Fruit fly (Drosophila melanogaster) whole organism, adult: Measurements from ENCODE around the gene CG10171.
A peak's percentile ranks its signal among the peaks of the same experiment; 100 is the strongest.

Experiments
- CG11617 ChIP-seq: fragments of 200-800 bp; sonication (Bioruptor generic); optimal IDR thresholded peaks from 2 replicates; lab custom pipeline; 2017; ENCODE audit warnings: mild to moderate bottlenecking, missing biosample characterization, missing genetic modification reagents, missing genetic modification characterization
- CG12768 ChIP-seq: fragments of 200-800 bp; sonication (Bioruptor generic); optimal IDR thresholded peaks from 2 replicates; lab custom pipeline; 2017; ENCODE audit warnings: missing biosample characterization, missing genetic modification characterization, mild to moderate bottlenecking, moderate library complexity, missing genetic modification reagents
- CG14711 ChIP-seq: fragments of 200-800 bp; sonication (Bioruptor generic); optimal IDR thresholded peaks from 2 replicates; lab custom pipeline; 2018; ENCODE audit warnings: missing biosample characterization, mild to moderate bottlenecking, missing genetic modification characterization, moderate library complexity
- CG1620 ChIP-seq: fragments of 200-800 bp; sonication (Bioruptor generic); optimal IDR thresholded peaks from 2 replicates; lab custom pipeline; 2016; ENCODE audit warnings: missing biosample characterization, missing genetic modification characterization
- CG33017 ChIP-seq: fragments of 200-800 bp; sonication (Bioruptor generic); optimal IDR thresholded peaks from 2 replicates; lab custom pipeline; 2018; ENCODE audit warnings: missing biosample characterization, mild to moderate bottlenecking, missing genetic modification characterization, moderate library complexity
- CG5204 ChIP-seq: fragments of 200-800 bp; sonication (Bioruptor generic); optimal IDR thresholded peaks from 2 replicates; lab custom pipeline; 2016; ENCODE audit warnings: missing biosample characterization, missing genetic modification characterization
- CG7045 ChIP-seq: fragments of 200-800 bp; sonication (Bioruptor generic); optimal IDR thresholded peaks from 2 replicates; lab custom pipeline; 2017; ENCODE audit warnings: missing biosample characterization, mild to moderate bottlenecking, missing genetic modification characterization
- CG7101 ChIP-seq: fragments of 200-800 bp; sonication (Bioruptor generic); optimal IDR thresholded peaks from 2 replicates; lab custom pipeline; 2018; ENCODE audit warnings: missing biosample characterization, mild to moderate bottlenecking, missing genetic modification characterization, moderate library complexity
- Clk ChIP-seq: fragments of 200-800 bp; sonication (Bioruptor generic); optimal IDR thresholded peaks from 2 replicates; lab custom pipeline; 2017; ENCODE audit warnings: missing biosample characterization, missing genetic modification characterization
- Crg-1 ChIP-seq: fragments of 200-800 bp; sonication (Bioruptor generic); optimal IDR thresholded peaks from 2 replicates; lab custom pipeline; 2016; ENCODE audit warnings: missing biosample characterization, missing genetic modification characterization
- Hr96 ChIP-seq: fragments of 200-800 bp; sonication (Bioruptor generic); optimal IDR thresholded peaks from 2 replicates; lab custom pipeline; 2016; ENCODE audit warnings: missing biosample characterization, missing genetic modification characterization
- Mnt ChIP-seq: fragments of 200-800 bp; sonication (Bioruptor generic); optimal IDR thresholded peaks from 2 replicates; lab custom pipeline; 2016; ENCODE audit warnings: missing biosample characterization, mild to moderate bottlenecking, missing genetic modification characterization
- bab1 ChIP-seq: fragments of 200-800 bp; sonication (Bioruptor generic); optimal IDR thresholded peaks from 3 replicates; lab custom pipeline; 2019; ENCODE audit warnings: missing biosample characterization, mild to moderate bottlenecking, missing genetic modification characterization, moderate library complexity
- cic ChIP-seq: fragments of 200-800 bp; sonication (Bioruptor generic); optimal IDR thresholded peaks from 2 replicates; lab custom pipeline; 2017; ENCODE audit warnings: missing biosample characterization, mild to moderate bottlenecking, missing genetic modification characterization, moderate library complexity
- cnc ChIP-seq, 2 experiments: fragments of >200 bp; optimal IDR thresholded peaks; 2 replicates each; lab custom pipeline; 2017
- kay ChIP-seq: fragments of 200-800 bp; sonication (Bioruptor generic); peaks from one replicate; lab custom pipeline; 2016; ENCODE audit warnings: missing biosample characterization, missing genetic modification characterization, borderline replicate concordance
- ovo ChIP-seq: fragments of 200-800 bp; sonication (Bioruptor generic); optimal IDR thresholded peaks from 2 replicates; lab custom pipeline; 2016; ENCODE audit warnings: missing biosample characterization, missing genetic modification characterization
- pad ChIP-seq: fragments of 200-800 bp; sonication (Bioruptor generic); optimal IDR thresholded peaks from 3 replicates; lab custom pipeline; 2017; ENCODE audit warnings: missing biosample characterization, missing genetic modification characterization, mild to moderate bottlenecking, moderate library complexity, missing genetic modification reagents
- tj ChIP-seq: fragments of 200-800 bp; sonication (Bioruptor generic); optimal IDR thresholded peaks from 3 replicates; lab custom pipeline; 2017; ENCODE audit warnings: missing biosample characterization, mild to moderate bottlenecking, missing genetic modification characterization, moderate library complexity
- toe ChIP-seq: fragments of 200-800 bp; sonication (Bioruptor generic); optimal IDR thresholded peaks from 2 replicates; lab custom pipeline; 2016; ENCODE audit warnings: missing biosample characterization, missing genetic modification characterization

The CG10171 gene

DNA sequence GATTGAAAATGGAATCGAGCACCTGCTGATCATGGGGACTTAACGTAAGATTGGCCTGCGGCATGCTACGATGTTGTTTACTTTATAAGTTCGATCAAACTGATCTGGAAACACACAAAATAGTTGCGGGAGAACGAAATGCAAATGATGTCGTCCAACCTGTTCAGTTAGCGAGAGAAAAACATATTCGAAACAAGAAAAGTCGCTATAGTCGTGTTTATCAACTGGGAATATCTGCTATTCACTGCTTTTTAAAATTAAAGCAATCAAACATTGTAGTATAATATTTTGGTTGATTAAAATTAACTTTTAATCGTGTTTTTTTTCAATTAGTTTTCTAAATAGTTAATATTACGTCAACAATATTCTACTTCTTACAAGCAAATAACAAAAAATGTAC lies 38.9 kb upstream of the CG10171 start, which contains the start of gene CG14105:
CG14105 (minus strand) TSS at position 101 of the 400 bp plus-strand sequence.
- TF ChIP-seq bab1 (GFP tag; lab: Kevin White, UChicago) (no peak), pad (no peak), Crg-1 (no peak), Clk (GFP tag; lab: Kevin White, UChicago) (no peak), CG7101 (tag; lab: Kevin White, UChicago) (no peak), CG5204 (GFP tag; lab: Kevin White, UChicago) (no peak), kay (no peak), cic (GFP tag; lab: Kevin White, UChicago) (no peak), CG14711 (tag; lab: Kevin White, UChicago) (no peak), CG1620 (no peak), CG12768 (GFP tag; lab: Kevin White, UChicago) (no peak), CG11617 (GFP tag; lab: Kevin White, UChicago) (no peak), ovo (GFP tag; lab: Kevin White, UChicago) (no peak), CG7045 (GFP tag; lab: Kevin White, UChicago) (no peak)

DNA sequence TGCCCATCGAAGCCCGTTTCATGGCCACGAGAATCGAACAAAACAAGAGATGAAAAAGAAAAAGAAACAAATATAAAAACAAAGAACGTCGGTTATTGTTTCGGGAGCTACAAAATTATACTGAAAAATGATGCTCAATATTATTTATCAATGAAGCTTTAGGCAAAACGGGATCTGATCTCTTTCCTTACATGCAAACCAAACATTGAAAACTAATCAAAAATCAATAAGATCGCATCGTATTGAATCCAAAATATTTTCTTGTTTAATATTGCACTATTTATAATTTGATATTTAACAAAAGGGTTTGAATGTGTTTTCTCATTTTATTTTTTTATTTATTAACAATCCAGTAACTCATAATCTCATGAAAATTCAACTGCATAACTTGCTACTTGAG lies 37.9 kb upstream of the CG10171 start, which contains the start of gene CG14106:
CG14106 (minus strand) TSS at position 101 of the 400 bp plus-strand sequence.
- TF ChIP-seq cic (GFP tag; lab: Kevin White, UChicago) = no peak
- no peak for TF ChIP-seq CG7045 (GFP tag; lab: Kevin White, UChicago)
- no peak for TF ChIP-seq kay
- no peak for TF ChIP-seq CG1620
- TF ChIP-seq bab1 (GFP tag; lab: Kevin White, UChicago) = no peak
- no peak for TF ChIP-seq Crg-1
- no peak for TF ChIP-seq CG11617 (GFP tag; lab: Kevin White, UChicago)
- TF ChIP-seq ovo (GFP tag; lab: Kevin White, UChicago) = no peak
- TF ChIP-seq Clk (GFP tag; lab: Kevin White, UChicago) = no peak
- no peak for TF ChIP-seq CG12768 (GFP tag; lab: Kevin White, UChicago)
- TF ChIP-seq CG33017 (tag; lab: Kevin White, UChicago) = no peak
- TF ChIP-seq tj (GFP tag; lab: Kevin White, UChicago) = no peak
- no peak for TF ChIP-seq Hr96 (GFP tag; lab: Kevin White, UChicago)
- no peak for TF ChIP-seq CG14711 (tag; lab: Kevin White, UChicago)
- TF ChIP-seq CG7101 (tag; lab: Kevin White, UChicago) = no peak
- TF ChIP-seq Mnt (GFP tag; lab: Kevin White, UChicago) = no peak
- no peak for TF ChIP-seq cnc (optimal IDR thresholded peaks at IDR 0.05; lab: Kevin White, UChicago)
- no peak for TF ChIP-seq toe (GFP tag; lab: Kevin White, UChicago)
- no peak for TF ChIP-seq pad

DNA sequence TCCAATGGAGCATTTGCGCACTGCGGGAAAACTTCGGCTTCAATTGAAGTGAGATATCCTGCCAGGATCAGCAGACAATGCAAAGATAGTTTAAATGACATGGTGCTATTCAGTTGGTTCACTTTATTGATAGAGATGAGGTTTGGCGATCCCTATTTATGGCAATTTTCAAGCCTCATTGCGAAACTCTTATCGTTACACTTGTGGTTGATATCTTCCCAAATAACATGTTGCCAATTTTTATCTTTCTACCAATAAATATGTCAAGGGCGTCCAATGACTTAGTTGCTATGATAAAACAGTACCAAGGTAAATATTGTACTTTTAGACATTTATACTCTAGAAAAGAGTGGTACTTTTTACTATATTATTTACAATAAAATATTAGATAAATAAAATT lies 36.4 kb upstream of the CG10171 start, which contains the start of gene CG33263:
CG33263 (minus strand) TSS at position 101 of the 400 bp plus-strand sequence.
- TF ChIP-seq CG5204 (GFP tag; lab: Kevin White, UChicago) (no peak), CG7045 (GFP tag; lab: Kevin White, UChicago) (no peak), pad (no peak), ovo (GFP tag; lab: Kevin White, UChicago) (no peak), CG12768 (GFP tag; lab: Kevin White, UChicago) (no peak), toe (GFP tag; lab: Kevin White, UChicago) (no peak), bab1 (GFP tag; lab: Kevin White, UChicago) (no peak), kay (no peak), cnc (optimal IDR thresholded peaks at IDR 0.05; lab: Kevin White, UChicago) (no peak), CG7101 (tag; lab: Kevin White, UChicago) (no peak)

DNA sequence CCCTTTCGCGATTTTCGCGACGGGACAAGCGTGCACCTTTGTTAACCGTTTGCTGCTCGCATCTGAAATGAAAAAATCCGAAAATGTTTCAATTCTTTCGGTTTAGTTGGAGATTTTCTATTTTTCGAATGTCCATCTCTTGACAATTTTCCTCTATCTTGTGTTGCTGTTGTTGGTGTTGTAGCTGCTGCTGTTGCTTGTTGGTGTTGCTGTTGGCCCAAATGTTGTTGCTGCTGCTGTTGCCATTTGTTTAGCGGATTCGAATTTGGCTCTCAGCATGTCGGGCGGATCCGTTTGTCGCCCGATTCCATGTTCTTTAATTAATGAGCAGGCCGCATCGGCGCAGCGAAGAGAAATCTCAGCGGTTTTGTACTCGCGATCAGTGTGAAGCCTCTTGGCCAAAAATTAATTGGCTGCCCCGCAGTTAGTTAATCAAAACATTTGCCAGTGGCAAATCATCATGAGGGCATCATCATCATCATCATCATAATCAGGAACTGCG lies 34.6 kb upstream of the CG10171 start, which contains the start of gene CG32121:
CG32121 (minus strand) TSS at position 51 of the 502 bp plus-strand sequence.
- TF ChIP-seq Crg-1 = no peak
- no peak for TF ChIP-seq CG14711 (tag; lab: Kevin White, UChicago)
- no peak for TF ChIP-seq cnc (optimal IDR thresholded peaks at IDR 0.05; lab: Kevin White, UChicago)
- TF ChIP-seq ovo (GFP tag; lab: Kevin White, UChicago) = no peak
- TF ChIP-seq Hr96 (GFP tag; lab: Kevin White, UChicago) = no peak
- TF ChIP-seq toe (GFP tag; lab: Kevin White, UChicago) = no peak
- no peak for TF ChIP-seq CG11617 (GFP tag; lab: Kevin White, UChicago)
- TF ChIP-seq Clk (GFP tag; lab: Kevin White, UChicago) = no peak
- TF ChIP-seq tj (GFP tag; lab: Kevin White, UChicago) = no peak
- no peak for TF ChIP-seq CG12768 (GFP tag; lab: Kevin White, UChicago)
- TF ChIP-seq cic (GFP tag; lab: Kevin White, UChicago) = no peak

dm6 chr3L:13420212-13420611 lies 32.5 kb upstream of the CG10171 start:
- TF ChIP-seq CG5204 (GFP tag; lab: Kevin White, UChicago) (no peak), kay (peak; percentile 15), CG11617 (GFP tag; lab: Kevin White, UChicago) (no peak), pad (no peak), cic (GFP tag; lab: Kevin White, UChicago) (no peak), Crg-1 (no peak)

DNA sequence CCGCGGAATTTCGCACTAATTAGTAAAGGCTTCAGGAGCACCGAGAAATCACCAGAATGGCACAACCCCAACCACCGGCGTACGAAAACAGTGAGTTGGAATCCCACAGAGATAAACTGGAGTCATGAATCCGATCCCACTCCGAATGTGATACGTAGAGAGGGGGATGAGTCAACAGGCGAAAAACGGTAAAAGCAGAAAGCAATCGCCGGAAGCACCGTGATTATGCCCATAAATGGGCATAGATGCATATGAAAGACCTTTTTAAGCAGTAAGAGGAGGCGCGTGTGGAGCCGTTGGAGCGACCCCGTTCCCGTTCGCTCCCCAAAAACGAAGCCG lies 25.1 kb upstream of the CG10171 start:
- no peak for TF ChIP-seq CG12768 (GFP tag; lab: Kevin White, UChicago)
- TF ChIP-seq pad = peak; percentile 34
- TF ChIP-seq tj (GFP tag; lab: Kevin White, UChicago) = peak; percentile 36
